Worm (Caenorhabditis elegans) whole organism, mixed stage, embryonic: Measurements from ENCODE around the gene F32D8.15.

Source experiments
- lin-13 ChIP-seq: fragments of 150-350 bp; optimal IDR thresholded peaks from 2 replicates; lab custom pipeline; 2014; ENCODE audit warnings: missing biosample characterization, missing genetic modification characterization
- pha-4 ChIP-seq: fragments of 150-350 bp; optimal IDR thresholded peaks from 2 replicates; lab custom pipeline; 2018; ENCODE audit warnings: missing biosample characterization, missing genetic modification reagents, missing genetic modification characterization
- unc-62 ChIP-seq: fragments of 150-350 bp; optimal IDR thresholded peaks from 2 replicates; lab custom pipeline; 2014; ENCODE audit warnings: missing biosample characterization, missing genetic modification reagents, missing genetic modification characterization
- ztf-11 ChIP-seq: fragments of 150-350 bp; optimal IDR thresholded peaks from 2 replicates; lab custom pipeline; 2014; ENCODE audit warnings: missing biosample characterization, missing genetic modification characterization

DNA sequence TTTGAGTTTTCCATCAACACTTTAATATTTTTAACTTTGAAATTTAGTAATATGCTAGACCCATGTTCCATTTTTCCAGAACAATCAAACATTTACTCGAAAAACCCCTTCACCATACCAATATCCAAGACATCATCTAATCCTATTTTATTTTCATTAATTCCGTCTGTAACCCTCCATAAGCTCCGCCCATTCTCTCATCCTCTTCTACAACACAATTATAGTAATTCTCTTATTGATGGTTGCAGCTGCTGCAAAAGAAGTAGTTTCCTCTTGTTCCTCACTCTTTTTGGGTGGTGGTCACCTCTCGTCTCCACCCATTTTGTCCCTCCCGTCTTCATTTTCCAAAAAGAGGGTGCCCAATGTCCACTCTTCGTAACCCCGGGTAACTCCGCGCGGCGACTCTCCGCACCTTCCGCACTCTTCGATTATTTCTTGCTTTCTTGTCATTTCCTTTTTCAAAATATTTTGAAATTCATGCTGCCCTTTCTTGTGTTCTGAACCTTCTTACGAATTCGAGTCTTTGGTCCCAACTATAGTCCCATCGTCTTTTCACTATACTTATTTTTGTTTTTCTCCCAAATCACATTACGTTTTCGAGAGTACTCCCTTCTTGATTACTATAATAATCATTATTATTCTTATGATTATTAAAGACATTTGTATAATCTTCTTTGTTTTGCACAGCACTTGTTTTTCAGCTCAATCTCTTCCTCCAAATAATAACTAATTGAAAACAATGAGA, 23.5 kb upstream of the F32D8.15 start, which contains the start of gene F32D8.1:
- TF ChIP-seq ztf-11 (no peak), unc-62 (GFP tag; lab: Kevin White, UChicago) (no peak), lin-13 (tag; lab: Kevin White, UChicago) (no peak), pha-4 (tag; lab: Kevin White, UChicago) (no peak)
